Fruit fly (Drosophila melanogaster) whole organism, pupa: Measurements from ENCODE around the gene Aatf.

Experiments used
- CG10348 ChIP-seq: fragments of 200-800 bp; sonication (Bioruptor generic); IDR thresholded peaks from 2 replicates; pipeline ENCODE4 v1.3.6; 2022; ENCODE audit warnings: missing biosample characterization, missing genetic modification characterization
- CG13204 ChIP-seq: fragments of 200-800 bp; sonication (Bioruptor generic); optimal IDR thresholded peaks from 2 replicates; lab custom pipeline; 2018; ENCODE audit warnings: missing biosample characterization, mild to moderate bottlenecking, missing genetic modification characterization, moderate library complexity
- CG15710 ChIP-seq: fragments of 200-800 bp; sonication (Bioruptor generic); optimal IDR thresholded peaks from 2 replicates; lab custom pipeline; 2018; ENCODE audit warnings: missing biosample characterization, mild to moderate bottlenecking, missing genetic modification characterization, moderate library complexity
- CG32121 ChIP-seq: fragments of 200-800 bp; sonication (Bioruptor generic); IDR thresholded peaks from 2 replicates; pipeline ENCODE4 v1.3.6; 2022; ENCODE audit warnings: missing biosample characterization, missing genetic modification characterization
- CG4496 ChIP-seq: fragments of 200-800 bp; sonication (Bioruptor generic); IDR thresholded peaks from 3 replicates; pipeline ENCODE4 v1.3.6; 2022; ENCODE audit warnings: missing biosample characterization, missing genetic modification characterization
- CG8159 ChIP-seq: fragments of 200-800 bp; sonication (Bioruptor generic); optimal IDR thresholded peaks from 3 replicates; lab custom pipeline; 2018; ENCODE audit warnings: missing biosample characterization, mild to moderate bottlenecking, missing genetic modification characterization, moderate library complexity
- CG8301 ChIP-seq: fragments of 200-800 bp; sonication (Bioruptor generic); optimal IDR thresholded peaks from 2 replicates; lab custom pipeline; 2018; ENCODE audit warnings: missing biosample characterization, mild to moderate bottlenecking, missing genetic modification characterization
- CG9948 ChIP-seq: fragments of 200-800 bp; sonication (Bioruptor generic); optimal IDR thresholded peaks from 2 replicates; lab custom pipeline; 2018; ENCODE audit warnings: missing biosample characterization, mild to moderate bottlenecking, missing genetic modification characterization, moderate library complexity
- Pif1B ChIP-seq: fragments of 200-800 bp; sonication (Bioruptor generic); optimal IDR thresholded peaks from 3 replicates; lab custom pipeline; 2016; ENCODE audit warnings: missing biosample characterization, missing genetic modification characterization
- Snoo ChIP-seq: fragments of 200-800 bp; sonication (Bioruptor generic); optimal IDR thresholded peaks from 3 replicates; lab custom pipeline; 2017; ENCODE audit warnings: missing biosample characterization, mild to moderate bottlenecking, missing genetic modification characterization, inconsistent platforms
- fd96Ca ChIP-seq: fragments of 200-800 bp; sonication (Bioruptor generic); IDR thresholded peaks from 3 replicates; pipeline ENCODE4 v1.3.6; 2022; ENCODE audit warnings: missing biosample characterization, missing genetic modification characterization
- rn ChIP-seq: fragments of 200-800 bp; sonication (Bioruptor generic); IDR thresholded peaks from 2 replicates; pipeline ENCODE4 v1.3.6; 2022; ENCODE audit warnings: missing biosample characterization, missing genetic modification characterization

DNA sequence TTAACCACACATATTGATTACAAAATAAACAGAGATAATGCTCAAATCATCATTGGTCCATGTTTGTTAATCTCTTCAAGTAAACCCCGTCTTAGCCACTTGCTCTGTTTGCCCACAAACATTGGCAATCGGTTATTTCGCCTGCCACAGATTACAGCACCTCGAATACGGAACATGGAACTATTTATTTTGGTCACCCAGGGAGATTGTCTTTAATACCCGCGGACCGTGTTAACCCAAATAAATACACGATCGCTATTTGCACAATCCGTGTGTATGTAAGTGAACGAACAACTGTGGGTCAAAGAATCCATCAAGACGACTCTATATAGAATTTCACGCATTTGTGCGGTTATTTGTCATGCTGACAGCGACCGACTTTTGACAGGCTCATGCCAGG lies 16.7 kb upstream of the Aatf start:
- TF ChIP-seq fd96Ca (GFP tag; lab: Robert Waterston, UW), result no peak
- no peak for TF ChIP-seq CG32121 (GFP tag; lab: Robert Waterston, UW)
- TF ChIP-seq CG9948 (tag; lab: Kevin White, UChicago), result no peak
- TF ChIP-seq Pif1B (GFP tag; lab: Kevin White, UChicago), result no peak
- TF ChIP-seq CG15710 (tag; lab: Kevin White, UChicago), result no peak
- no peak for TF ChIP-seq CG10348 (GFP tag; lab: Robert Waterston, UW)
- no peak for TF ChIP-seq CG4496 (GFP tag; lab: Robert Waterston, UW)
- no peak for TF ChIP-seq CG8301 (tag; lab: Kevin White, UChicago)
- no peak for TF ChIP-seq CG13204 (GFP tag; lab: Kevin White, UChicago)
- no peak for TF ChIP-seq Snoo
- TF ChIP-seq CG8159 (tag; lab: Kevin White, UChicago), result no peak
- TF ChIP-seq rn (GFP tag; lab: Robert Waterston, UW), result no peak
